Worm (Caenorhabditis elegans): ENCODE measurements around the gene R07E4.5.

DNA sequence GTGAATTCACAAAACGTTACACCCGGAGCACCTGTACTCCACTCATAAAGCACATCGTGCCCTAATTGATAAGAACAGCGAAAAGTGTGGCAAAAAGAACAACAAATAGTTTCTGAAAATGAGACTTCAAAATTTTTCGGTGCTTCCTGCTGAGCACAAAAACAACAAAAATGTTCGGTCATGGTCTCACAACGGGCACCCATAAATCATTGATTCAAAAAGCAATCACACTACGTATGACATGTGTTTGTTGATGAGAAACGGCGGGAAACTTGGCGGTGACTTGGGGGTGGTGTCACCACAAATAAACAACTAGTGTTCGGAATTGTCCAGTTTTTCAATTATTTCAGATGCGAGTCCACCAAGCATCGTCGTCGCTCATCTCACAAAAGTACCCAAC is 7.9 kb upstream of the R07E4.5 start:
- TF ChIP-seq mel-28 (tag; optimal IDR thresholded peaks at IDR 0.05; ENCODE audit: borderline replicate concordance), result no peak
- TF ChIP-seq mcd-1 (GFP tag; IDR thresholded peaks at IDR 0.05), result no peak
- TF ChIP-seq ama-1 (optimal IDR thresholded peaks at IDR 0.05), result no peak
- no peak for TF ChIP-seq ama-1 (GFP tag; optimal IDR thresholded peaks at IDR 0.05)
- TF ChIP-seq D2030.7 (GFP tag; IDR thresholded peaks at IDR 0.05), result no peak
- TF ChIP-seq lin-35 (GFP tag; optimal IDR thresholded peaks at IDR 0.05), result no peak
